Fruit fly (Drosophila melanogaster) whole organism, embryonic: Measurements from ENCODE around the gene Moca-cyp.
A peak's percentile ranks its signal among the peaks of the same experiment; 100 is the strongest.

Source experiments
- Ada2b ChIP-seq: fragments of 200-800 bp; sonication (Bioruptor generic); IDR thresholded peaks from 2 replicates; pipeline ENCODE4 v1.3.6; 2022; ENCODE audit warnings: missing biosample characterization, missing genetic modification characterization
- Bdp1 ChIP-seq: fragments of 200-800 bp; sonication (Bioruptor generic); optimal IDR thresholded peaks from 3 replicates; lab custom pipeline; 2016; ENCODE audit warnings: missing biosample characterization, missing genetic modification characterization
- CG10959 ChIP-seq: fragments of 200-800 bp; sonication (Bioruptor generic); IDR thresholded peaks from 2 replicates; pipeline ENCODE4 v1.3.6; 2022; ENCODE audit warnings: missing biosample characterization, missing genetic modification characterization
- CG11504 ChIP-seq: fragments of 200-800 bp; sonication (Bioruptor generic); optimal IDR thresholded peaks from 3 replicates; lab custom pipeline; 2019; ENCODE audit warnings: missing biosample characterization, mild to moderate bottlenecking, missing genetic modification characterization, moderate library complexity
- CG11695 ChIP-seq: fragments of 200-800 bp; sonication (Bioruptor generic); IDR thresholded peaks from 3 replicates; pipeline ENCODE4 v1.3.6; 2022; ENCODE audit warnings: missing biosample characterization, missing genetic modification characterization
- CG11723 ChIP-seq: fragments of 200-800 bp; sonication (Bioruptor generic); optimal IDR thresholded peaks from 2 replicates; lab custom pipeline; 2017; ENCODE audit warnings: missing biosample characterization, mild to moderate bottlenecking, missing genetic modification characterization
- CG13296 ChIP-seq: fragments of 200-800 bp; sonication (Bioruptor generic); optimal IDR thresholded peaks from 3 replicates; lab custom pipeline; 2018; ENCODE audit warnings: missing biosample characterization, mild to moderate bottlenecking, missing genetic modification characterization
- CG13424 ChIP-seq: fragments of 200-800 bp; sonication (Bioruptor generic); optimal IDR thresholded peaks from 2 replicates; lab custom pipeline; 2019; ENCODE audit warnings: missing biosample characterization, mild to moderate bottlenecking, missing genetic modification characterization, moderate library complexity
- CG14050 ChIP-seq: fragments of 200-800 bp; sonication (Bioruptor generic); IDR thresholded peaks from 3 replicates; pipeline ENCODE4 v1.3.6; 2022; ENCODE audit warnings: missing biosample characterization, missing genetic modification characterization
- CG1602 ChIP-seq: fragments of 200-800 bp; sonication (Bioruptor generic); optimal IDR thresholded peaks from 3 replicates; lab custom pipeline; 2016; ENCODE audit warnings: missing biosample characterization, missing genetic modification characterization
- CG1603 ChIP-seq: fragments of 200-800 bp; sonication (Bioruptor generic); optimal IDR thresholded peaks from 2 replicates; lab custom pipeline; 2019; ENCODE audit warnings: missing biosample characterization, mild to moderate bottlenecking, missing genetic modification characterization, moderate library complexity
- CG17361 ChIP-seq: fragments of 200-800 bp; sonication (Bioruptor generic); IDR thresholded peaks from 3 replicates; pipeline ENCODE4 v1.3.6; 2022; ENCODE audit warnings: missing biosample characterization, missing genetic modification characterization
- CG18599 ChIP-seq: fragments of 200-800 bp; sonication (Bioruptor generic); optimal IDR thresholded peaks from 3 replicates; lab custom pipeline; 2017; ENCODE audit warnings: missing biosample characterization, missing genetic modification characterization, mild to moderate bottlenecking, moderate library complexity, missing genetic modification reagents
- CG18764 ChIP-seq: fragments of 200-800 bp; sonication (Bioruptor generic); optimal IDR thresholded peaks from 3 replicates; lab custom pipeline; 2016; ENCODE audit warnings: missing biosample characterization, missing genetic modification characterization
- CG2889 ChIP-seq: fragments of 200-800 bp; sonication (Bioruptor generic); IDR thresholded peaks from 3 replicates; pipeline ENCODE4 v1.3.6; 2022; ENCODE audit warnings: missing biosample characterization, missing genetic modification characterization
- CG30020 ChIP-seq: fragments of 200-800 bp; optimal IDR thresholded peaks from 2 replicates; lab custom pipeline; 2019; ENCODE audit warnings: missing biosample characterization, mild to moderate bottlenecking, missing genetic modification characterization, moderate library complexity
- CG4328 ChIP-seq: fragments of 200-800 bp; sonication (Bioruptor generic); optimal IDR thresholded peaks from 3 replicates; lab custom pipeline; 2017; ENCODE audit warnings: missing biosample characterization, missing genetic modification reagents, missing genetic modification characterization
- CG6654 ChIP-seq: fragments of 200-800 bp; sonication (Bioruptor generic); optimal IDR thresholded peaks from 2 replicates; lab custom pipeline; 2017; ENCODE audit warnings: missing biosample characterization, mild to moderate bottlenecking, missing genetic modification characterization
- CG6689 ChIP-seq: fragments of 200-800 bp; sonication (Bioruptor generic); IDR thresholded peaks from 2 replicates; pipeline ENCODE4 v1.3.6; 2022; ENCODE audit warnings: missing biosample characterization, missing genetic modification characterization
- CG7928 ChIP-seq: fragments of 200-800 bp; sonication (Bioruptor generic); optimal IDR thresholded peaks from 2 replicates; lab custom pipeline; 2017; ENCODE audit warnings: missing biosample characterization, mild to moderate bottlenecking, missing genetic modification characterization
- CG7987 ChIP-seq: fragments of 200-800 bp; sonication (Bioruptor generic); optimal IDR thresholded peaks from 2 replicates; lab custom pipeline; 2018; ENCODE audit warnings: missing biosample characterization, mild to moderate bottlenecking, missing genetic modification characterization, moderate library complexity
- CG9817 ChIP-seq: fragments of 200-800 bp; sonication (Bioruptor generic); optimal IDR thresholded peaks from 2 replicates; lab custom pipeline; 2018; ENCODE audit warnings: missing biosample characterization, mild to moderate bottlenecking, missing genetic modification characterization, moderate library complexity
- CoRest ChIP-seq: fragments of 200-800 bp; sonication (Bioruptor generic); optimal IDR thresholded peaks from 3 replicates; lab custom pipeline; 2018; ENCODE audit warnings: missing biosample characterization, mild to moderate bottlenecking, missing genetic modification characterization, moderate library complexity
- D ChIP-seq, 2 experiments: fragments of 200-800 bp in 1 of 2; fragments of >200 bp in 1 of 2; sonication (Bioruptor generic) in 1 of 2; optimal IDR thresholded peaks; 2 replicates in 1 of 2; 3 replicates in 1 of 2; lab custom pipeline; 2017; ENCODE audit warnings: mild to moderate bottlenecking in 1 of 2, missing biosample characterization in 1 of 2, missing genetic modification characterization in 1 of 2, missing genetic modification reagents in 1 of 2
- GATAe ChIP-seq: fragments of 200-800 bp; sonication (Bioruptor generic); conservative IDR thresholded peaks from 2 replicates; pipeline ENCODE4 v1.3.6; 2022; ENCODE audit warnings: missing biosample characterization, missing genetic modification characterization
- HmgD ChIP-seq: fragments of 200-800 bp; sonication (Bioruptor generic); optimal IDR thresholded peaks from 3 replicates; lab custom pipeline; 2016; ENCODE audit warnings: missing biosample characterization, missing genetic modification characterization
- Lim3 ChIP-seq: fragments of 200-800 bp; sonication (Bioruptor generic); IDR thresholded peaks from 2 replicates; pipeline ENCODE4 v1.3.6; 2022; ENCODE audit warnings: missing biosample characterization, missing genetic modification characterization
- NfI ChIP-seq: fragments of 200-800 bp; sonication (Bioruptor generic); optimal IDR thresholded peaks from 3 replicates; lab custom pipeline; 2018; ENCODE audit warnings: missing biosample characterization, mild to moderate bottlenecking, missing genetic modification characterization, moderate library complexity
- PHDP ChIP-seq: fragments of 200-800 bp; sonication (Bioruptor generic); optimal IDR thresholded peaks from 3 replicates; lab custom pipeline; 2018; ENCODE audit warnings: missing biosample characterization, mild to moderate bottlenecking, missing genetic modification characterization, moderate library complexity
- Rfx ChIP-seq: fragments of 200-800 bp; sonication (Bioruptor generic); IDR thresholded peaks from 2 replicates; pipeline ENCODE4 v1.3.6; 2022; ENCODE audit warnings: missing biosample characterization, missing genetic modification characterization
- Vsx1 ChIP-seq: fragments of 200-800 bp; sonication (Bioruptor generic); optimal IDR thresholded peaks from 2 replicates; lab custom pipeline; 2017; ENCODE audit warnings: missing biosample characterization, mild to moderate bottlenecking, missing genetic modification characterization, missing genetic modification reagents
- ap ChIP-seq: fragments of 200-800 bp; sonication (Bioruptor generic); IDR thresholded peaks from 2 replicates; pipeline ENCODE4 v1.3.6; 2022; ENCODE audit warnings: missing biosample characterization, missing genetic modification characterization
- az2 ChIP-seq: fragments of 200-800 bp; sonication (Bioruptor generic); optimal IDR thresholded peaks from 3 replicates; lab custom pipeline; 2016; ENCODE audit warnings: missing biosample characterization, missing genetic modification characterization
- bbx ChIP-seq: fragments of 200-800 bp; sonication (Bioruptor generic); IDR thresholded peaks from 2 replicates; pipeline ENCODE4 v1.3.6; 2022; ENCODE audit warnings: missing biosample characterization, missing genetic modification characterization; ENCODE audit not compliant: partially characterized antibody
- dmrt99B ChIP-seq: fragments of 200-800 bp; sonication (Bioruptor generic); optimal IDR thresholded peaks from 2 replicates; lab custom pipeline; 2018; ENCODE audit warnings: missing biosample characterization, mild to moderate bottlenecking, missing genetic modification characterization, moderate library complexity
- fd3F ChIP-seq: fragments of 200-800 bp; sonication (Bioruptor generic); optimal IDR thresholded peaks from 2 replicates; lab custom pipeline; 2018; ENCODE audit warnings: missing biosample characterization, mild to moderate bottlenecking, missing genetic modification characterization, moderate library complexity
- h ChIP-seq: fragments of >200 bp; optimal IDR thresholded peaks from 2 replicates; lab custom pipeline; 2017
- hb ChIP-seq: fragments of 200-800 bp; sonication (Bioruptor generic); IDR thresholded peaks from 3 replicates; pipeline ENCODE4 v1.3.6; 2022; ENCODE audit warnings: missing biosample characterization, missing genetic modification characterization; ENCODE audit not compliant: partially characterized antibody
- her ChIP-seq: fragments of 200-800 bp; sonication (Bioruptor generic); optimal IDR thresholded peaks from 2 replicates; lab custom pipeline; 2016; ENCODE audit warnings: missing biosample characterization, missing genetic modification characterization
- lmd ChIP-seq: fragments of 200-800 bp; sonication (Bioruptor generic); IDR thresholded peaks from 2 replicates; pipeline ENCODE4 v1.3.6; 2022; ENCODE audit warnings: missing biosample characterization, missing genetic modification characterization
- otp ChIP-seq: fragments of 200-800 bp; sonication (Bioruptor generic); IDR thresholded peaks from 3 replicates; pipeline ENCODE4, ENCODE4 v1.3.6; 2022; ENCODE audit warnings: missing biosample characterization, missing genetic modification characterization
- sens-2 ChIP-seq: fragments of 200-800 bp; sonication (Bioruptor generic); IDR thresholded peaks from 2 replicates; pipeline ENCODE4 v1.3.6; 2022; ENCODE audit warnings: missing biosample characterization, missing genetic modification characterization
- sr ChIP-seq: fragments of 200-800 bp; sonication (Bioruptor generic); IDR thresholded peaks from 3 replicates; pipeline ENCODE4 v1.3.6; 2022; ENCODE audit warnings: missing biosample characterization, missing genetic modification characterization
- tgo ChIP-seq: fragments of 200-800 bp; sonication (Bioruptor generic); IDR thresholded peaks from 3 replicates; pipeline ENCODE4 v1.3.6; 2022; ENCODE audit warnings: missing biosample characterization, missing genetic modification characterization
- trem ChIP-seq: fragments of 200-800 bp; optimal IDR thresholded peaks from 3 replicates; lab custom pipeline; 2019; ENCODE audit warnings: missing biosample characterization, mild to moderate bottlenecking, missing genetic modification characterization, moderate library complexity
- tx ChIP-seq: fragments of 200-800 bp; sonication (Bioruptor generic); optimal IDR thresholded peaks from 2 replicates; lab custom pipeline; 2016; ENCODE audit warnings: missing biosample characterization, missing genetic modification characterization
- vfl ChIP-seq: fragments of 200-800 bp; sonication (Bioruptor generic); optimal IDR thresholded peaks from 2 replicates; lab custom pipeline; 2016; ENCODE audit warnings: missing biosample characterization, missing genetic modification characterization
- wdn ChIP-seq: fragments of 200-800 bp; sonication (Bioruptor generic); IDR thresholded peaks from 2 replicates; pipeline ENCODE4 v1.3.6; 2022; ENCODE audit warnings: missing biosample characterization, missing genetic modification characterization

Moca-cyp gene

dm6 chr3R:28339654-28340605, at the start of gene Moca-cyp, which contains the start of gene Gfat2 (continued):
- no peak for TF ChIP-seq vfl (GFP tag; lab: Kevin White, UChicago)
- 0 out of 3 replicates have a peak, but pooled peaks have one; percentile 29 for TF ChIP-seq CG2889 (GFP tag; lab: Robert Waterston, UW)
- no peak for TF ChIP-seq HmgD (GFP tag; lab: Kevin White, UChicago)
- TF ChIP-seq ap: 0 out of 2 replicates have a peak, but pooled peaks have one; percentile 40
- peak; percentile 83 for TF ChIP-seq CoRest (tag; lab: Kevin White, UChicago)
- peak; percentile 72 for TF ChIP-seq NfI (GFP tag; lab: Kevin White, UChicago)
- TF ChIP-seq CG30020 (tag; lab: Kevin White, UChicago): peak; percentile 69
- peak; percentile 75 for TF ChIP-seq PHDP (tag; lab: Kevin White, UChicago)
- peak; percentile 88 for TF ChIP-seq CG7928 (GFP tag; lab: Kevin White, UChicago)
- no peak; the same call in 1 of the 2 replicates for TF ChIP-seq CG10959 (GFP tag; lab: Robert Waterston, UW)
- no peak for TF ChIP-seq sens-2 (GFP tag; lab: Robert Waterston, UW)
- TF ChIP-seq CG6654: peak; percentile 14
- no peak for TF ChIP-seq her (GFP tag; lab: Kevin White, UChicago)
- TF ChIP-seq az2 (GFP tag; lab: Kevin White, UChicago): peak; percentile 49
- peak; percentile 37 for TF ChIP-seq CG4328
- TF ChIP-seq CG18764 (GFP tag; lab: Kevin White, UChicago): peak; percentile 30
- peak; percentile 48 for TF ChIP-seq CG1602 (GFP tag; lab: Kevin White, UChicago)
- TF ChIP-seq CG6689: peak; percentile 60
- TF ChIP-seq fd3F (GFP tag; lab: Kevin White, UChicago): peak; percentile 58
- TF ChIP-seq CG9817: peak; percentile 62
- TF ChIP-seq h (lab: Kevin White, UChicago): no peak
- TF ChIP-seq Vsx1: no peak
- no peak; the same call in 1 of the 2 replicates for TF ChIP-seq wdn (GFP tag; lab: Robert Waterston, UW)
- TF ChIP-seq CG13296 (GFP tag; lab: Kevin White, UChicago): peak; percentile 56
- peak; percentile 75 for TF ChIP-seq CG7987 (GFP tag; lab: Kevin White, UChicago)
- 0 out of 3 replicates have a peak, but pooled peaks have one; percentile 11 for TF ChIP-seq sr
- TF ChIP-seq Lim3 (GFP tag; lab: Robert Waterston, UW): no peak
- peak; percentile 64 for TF ChIP-seq trem (tag; lab: Kevin White, UChicago)
- peak; percentile 79 for TF ChIP-seq CG13424
- no peak for TF ChIP-seq GATAe (GFP tag; lab: Robert Waterston, UW)
- TF ChIP-seq CG18599: peak; percentile 69
- no peak for TF ChIP-seq D (optimal IDR thresholded peaks at IDR 0.05; lab: Kevin White, UChicago)
- peak; percentile 52 for TF ChIP-seq D (GFP tag; optimal IDR thresholded peaks at IDR 0.05; lab: Kevin White, UChicago)
- no peak for TF ChIP-seq hb
- TF ChIP-seq CG11695 (GFP tag; lab: Robert Waterston, UW): no peak; the same call in 2 of the 3 replicates
- no peak; the same call in 2 of the 3 replicates for TF ChIP-seq CG14050 (GFP tag; lab: Robert Waterston, UW)
- TF ChIP-seq Ada2b (GFP tag; lab: Robert Waterston, UW): peak; percentile 63
- TF ChIP-seq dmrt99B: peak; percentile 56
- peak; percentile 61 for TF ChIP-seq tgo (GFP tag; lab: Robert Waterston, UW)
- TF ChIP-seq CG17361 (GFP tag; lab: Robert Waterston, UW): peak; percentile 86
- TF ChIP-seq CG1603 (tag; lab: Kevin White, UChicago): peak; percentile 7
- TF ChIP-seq Rfx: peak; percentile 85
- TF ChIP-seq otp (GFP tag; lab: Robert Waterston, UW): peak; percentile 15; the same call in 1 of the 3 replicates
- TF ChIP-seq CG11504 (tag; lab: Kevin White, UChicago): peak; percentile 74
- TF ChIP-seq CG11723 (GFP tag; lab: Kevin White, UChicago): peak; percentile 71
- TF ChIP-seq lmd (GFP tag; lab: Robert Waterston, UW): peak; percentile 69
- peak; percentile 69 for TF ChIP-seq bbx (GFP tag; lab: Robert Waterston, UW)
- TF ChIP-seq tx (GFP tag; lab: Kevin White, UChicago): no peak
- peak; percentile 23 for TF ChIP-seq Bdp1
